Fruit fly (Drosophila melanogaster): ENCODE data around the gene CG7714.

- TF ChIP-seq usp (GFP tag; optimal IDR thresholded peaks at IDR 0.05): no peak
- TF ChIP-seq CG8478 (optimal IDR thresholded peaks at IDR 0.05): no peak
- TF ChIP-seq pan (optimal IDR thresholded peaks at IDR 0.05): no peak
- no peak for TF ChIP-seq psq (optimal IDR thresholded peaks at IDR 0.05)
- no peak for TF ChIP-seq EcR (GFP tag; optimal IDR thresholded peaks at IDR 0.05)
Observed at dm6 chr3R:18728368-18728767, 2.1 kb upstream of the CG7714 start, which contains the start of gene CG7715.
